Fruit fly (Drosophila melanogaster) whole organism, embryonic: ENCODE results near the gene CG1309.

Source experiments
- ATbp ChIP-seq: fragments of 200-800 bp; sonication (Bioruptor generic); optimal IDR thresholded peaks from 2 replicates; lab custom pipeline; 2017; ENCODE audit warnings: missing biosample characterization, mild to moderate bottlenecking, missing genetic modification characterization, missing genetic modification reagents
- CG11247 ChIP-seq: fragments of 200-800 bp; sonication (Bioruptor generic); IDR thresholded peaks from 2 replicates; pipeline ENCODE4 v1.3.6; 2022; ENCODE audit warnings: missing biosample characterization, missing genetic modification characterization
- CG13624 ChIP-seq: fragments of 200-800 bp; sonication (Bioruptor generic); optimal IDR thresholded peaks from 2 replicates; lab custom pipeline; 2016; ENCODE audit warnings: missing biosample characterization, missing genetic modification characterization
- CG15011 ChIP-seq: fragments of 200-800 bp; sonication (Bioruptor generic); optimal IDR thresholded peaks from 3 replicates; lab custom pipeline; 2018; ENCODE audit warnings: missing biosample characterization, mild to moderate bottlenecking, missing genetic modification characterization
- CG15269 ChIP-seq: fragments of 200-800 bp; sonication (Bioruptor generic); optimal IDR thresholded peaks from 2 replicates; lab custom pipeline; 2018; ENCODE audit warnings: missing biosample characterization, mild to moderate bottlenecking, missing genetic modification characterization, moderate library complexity
- CG15514 ChIP-seq: fragments of 200-800 bp; sonication (Bioruptor generic); optimal IDR thresholded peaks from 3 replicates; lab custom pipeline; 2017; ENCODE audit warnings: missing biosample characterization, missing genetic modification characterization, mild to moderate bottlenecking, moderate library complexity, missing genetic modification reagents
- CG15696 ChIP-seq: fragments of 200-800 bp; sonication (Bioruptor generic); optimal IDR thresholded peaks from 2 replicates; lab custom pipeline; 2019; ENCODE audit warnings: missing biosample characterization, mild to moderate bottlenecking, missing genetic modification characterization, moderate library complexity
- CG1602 ChIP-seq: fragments of 200-800 bp; sonication (Bioruptor generic); optimal IDR thresholded peaks from 3 replicates; lab custom pipeline; 2016; ENCODE audit warnings: missing biosample characterization, missing genetic modification characterization
- CG17612 ChIP-seq: fragments of 200-800 bp; sonication (Bioruptor generic); IDR thresholded peaks from 2 replicates; pipeline ENCODE4 v1.3.6; 2022; ENCODE audit warnings: missing biosample characterization, missing genetic modification characterization
- CG1792 ChIP-seq: fragments of 200-800 bp; sonication (Bioruptor generic); optimal IDR thresholded peaks from 2 replicates; lab custom pipeline; 2016; ENCODE audit warnings: missing biosample characterization, missing genetic modification characterization
- CG18619 ChIP-seq: fragments of 200-800 bp; sonication (Bioruptor generic); optimal IDR thresholded peaks from 3 replicates; lab custom pipeline; 2017; ENCODE audit warnings: missing biosample characterization, mild to moderate bottlenecking, missing genetic modification characterization
- CG2678 ChIP-seq: fragments of 200-800 bp; sonication (Bioruptor generic); optimal IDR thresholded peaks from 3 replicates; lab custom pipeline; 2019; ENCODE audit warnings: missing biosample characterization, mild to moderate bottlenecking, missing genetic modification characterization, moderate library complexity
- CG30403 ChIP-seq: fragments of 200-800 bp; sonication (Bioruptor generic); optimal IDR thresholded peaks from 3 replicates; lab custom pipeline; 2016; ENCODE audit warnings: missing biosample characterization, missing genetic modification characterization
- CG34224 ChIP-seq: fragments of 200-800 bp; sonication (Bioruptor generic); IDR thresholded peaks from 3 replicates; pipeline ENCODE4 v1.3.6; 2022; ENCODE audit warnings: missing biosample characterization, missing genetic modification characterization; ENCODE audit not compliant: partially characterized antibody
- CG34422 ChIP-seq: fragments of 200-800 bp; sonication (Bioruptor generic); IDR thresholded peaks from 3 replicates; pipeline ENCODE4 v1.3.6; 2022; ENCODE audit warnings: missing biosample characterization, missing genetic modification characterization
- CG3838 ChIP-seq: fragments of 200-800 bp; sonication (Bioruptor generic); optimal IDR thresholded peaks from 3 replicates; lab custom pipeline; 2016; ENCODE audit warnings: missing biosample characterization, missing genetic modification characterization
- CG4424 ChIP-seq: fragments of 200-800 bp; sonication (Bioruptor generic); optimal IDR thresholded peaks from 3 replicates; lab custom pipeline; 2016; ENCODE audit warnings: missing biosample characterization, missing genetic modification characterization
- CG5953 ChIP-seq: fragments of 200-800 bp; sonication (Bioruptor generic); IDR thresholded peaks from 2 replicates; pipeline ENCODE4 v1.3.6; 2022; ENCODE audit warnings: missing biosample characterization, missing genetic modification characterization
- CG8281 ChIP-seq: fragments of 200-800 bp; sonication (Bioruptor generic); optimal IDR thresholded peaks from 2 replicates; lab custom pipeline; 2018; ENCODE audit warnings: missing biosample characterization, mild to moderate bottlenecking, missing genetic modification characterization, moderate library complexity
- CG8290 ChIP-seq, 3 experiments: fragments of 200-800 bp; sonication (Bioruptor generic); optimal IDR thresholded peaks; 2 replicates each; lab custom pipeline; 2016 to 2019; ENCODE audit warnings: missing biosample characterization in 3 of 3, missing genetic modification characterization in 3 of 3, mild to moderate bottlenecking in 2 of 3, moderate library complexity in 1 of 3
- CG8359 ChIP-seq: fragments of 200-800 bp; sonication (Bioruptor generic); optimal IDR thresholded peaks from 2 replicates; lab custom pipeline; 2017; ENCODE audit warnings: missing biosample characterization, mild to moderate bottlenecking, missing genetic modification characterization, borderline replicate concordance
- CG9609 ChIP-seq: fragments of 200-800 bp; sonication (Bioruptor generic); optimal IDR thresholded peaks from 3 replicates; lab custom pipeline; 2016; ENCODE audit warnings: missing biosample characterization, missing genetic modification characterization
- CrebB ChIP-seq: fragments of 200-800 bp; sonication (Bioruptor generic); optimal IDR thresholded peaks from 3 replicates; lab custom pipeline; 2018; ENCODE audit warnings: missing biosample characterization, mild to moderate bottlenecking, missing genetic modification characterization
- Deaf1 ChIP-seq: fragments of 200-800 bp; optimal IDR thresholded peaks from 3 replicates; lab custom pipeline; 2019; ENCODE audit warnings: missing biosample characterization, mild to moderate bottlenecking, missing genetic modification characterization, moderate library complexity
- Dfd ChIP-seq, 2 experiments: fragments of >200 bp; optimal IDR thresholded peaks; 2 replicates each; lab custom pipeline; 2017; ENCODE audit warnings: missing biosample characterization in 2 of 2, missing genetic modification characterization in 2 of 2
- H2.0 ChIP-seq: fragments of 200-800 bp; sonication (Bioruptor generic); IDR thresholded peaks from 2 replicates; pipeline ENCODE4 v1.3.6; 2022; ENCODE audit warnings: missing biosample characterization, missing genetic modification characterization
- Hr51 ChIP-seq, 2 experiments: fragments of 200-800 bp; sonication (Bioruptor generic); optimal IDR thresholded peaks; 2 replicates in 1 of 2; 3 replicates in 1 of 2; lab custom pipeline; 2016 to 2018; ENCODE audit warnings: missing biosample characterization in 2 of 2, missing genetic modification characterization in 2 of 2, mild to moderate bottlenecking in 1 of 2, moderate library complexity in 1 of 2
- NK7.1 ChIP-seq: fragments of 200-800 bp; sonication (Bioruptor generic); optimal IDR thresholded peaks from 3 replicates; lab custom pipeline; 2016; ENCODE audit warnings: missing biosample characterization, missing genetic modification characterization
- Oli ChIP-seq: fragments of 200-800 bp; sonication (Bioruptor generic); optimal IDR thresholded peaks from 2 replicates; lab custom pipeline; 2018; ENCODE audit warnings: missing biosample characterization, mild to moderate bottlenecking, missing genetic modification characterization, moderate library complexity
- Opbp ChIP-seq: fragments of 200-800 bp; sonication (Bioruptor generic); IDR thresholded peaks from 3 replicates; pipeline ENCODE4 v1.3.6; 2022; ENCODE audit warnings: missing biosample characterization, missing genetic modification characterization; ENCODE audit not compliant: partially characterized antibody
- Side ChIP-seq: fragments of 200-800 bp; sonication (Bioruptor generic); optimal IDR thresholded peaks from 2 replicates; lab custom pipeline; 2016; ENCODE audit warnings: missing biosample characterization, missing genetic modification characterization
- Sin3A ChIP-seq: fragments of >200 bp; optimal IDR thresholded peaks from 2 replicates; lab custom pipeline; 2018
- Spps ChIP-seq: fragments of 200-800 bp; sonication (Bioruptor generic); optimal IDR thresholded peaks from 2 replicates; lab custom pipeline; 2018; ENCODE audit warnings: missing biosample characterization, mild to moderate bottlenecking, missing genetic modification characterization
- Vsx1 ChIP-seq: fragments of 200-800 bp; sonication (Bioruptor generic); optimal IDR thresholded peaks from 2 replicates; lab custom pipeline; 2017; ENCODE audit warnings: missing biosample characterization, mild to moderate bottlenecking, missing genetic modification characterization, missing genetic modification reagents
- chinmo ChIP-seq: fragments of 200-800 bp; sonication (Bioruptor generic); IDR thresholded peaks from 4 replicates; pipeline ENCODE4 v1.3.6; 2022; ENCODE audit warnings: missing biosample characterization, missing genetic modification characterization; ENCODE audit not compliant: partially characterized antibody
- esg ChIP-seq: fragments of 200-800 bp; sonication (Bioruptor generic); conservative IDR thresholded peaks from 2 replicates; pipeline ENCODE4 v1.3.6; 2022; ENCODE audit warnings: missing biosample characterization, missing genetic modification characterization
- jing ChIP-seq: fragments of 200-800 bp; sonication (Bioruptor generic); optimal IDR thresholded peaks from 2 replicates; lab custom pipeline; 2018; ENCODE audit warnings: missing biosample characterization, mild to moderate bottlenecking, missing genetic modification characterization
- lbe ChIP-seq: fragments of 200-800 bp; sonication (Bioruptor generic); optimal IDR thresholded peaks from 2 replicates; lab custom pipeline; 2016; ENCODE audit warnings: missing biosample characterization, mild to moderate bottlenecking, missing genetic modification characterization
- nerfin-2 ChIP-seq: fragments of 200-800 bp; sonication (Bioruptor generic); IDR thresholded peaks from 2 replicates; pipeline ENCODE4 v1.3.6; 2022; ENCODE audit warnings: missing biosample characterization, missing genetic modification characterization; ENCODE audit not compliant: partially characterized antibody
- nmo ChIP-seq: fragments of 200-800 bp; sonication (Bioruptor generic); optimal IDR thresholded peaks from 2 replicates; lab custom pipeline; 2018; ENCODE audit warnings: missing biosample characterization, mild to moderate bottlenecking, missing genetic modification characterization, moderate library complexity
- peb ChIP-seq: fragments of 200-800 bp; sonication (Bioruptor generic); IDR thresholded peaks from 2 replicates; pipeline ENCODE4 v1.3.6; 2022; ENCODE audit warnings: missing biosample characterization, missing genetic modification characterization
- pum ChIP-seq: fragments of 200-800 bp; sonication (Bioruptor generic); optimal IDR thresholded peaks from 2 replicates; lab custom pipeline; 2016; ENCODE audit warnings: missing biosample characterization, missing genetic modification characterization
- ranshi ChIP-seq: fragments of 200-800 bp; sonication (Bioruptor generic); IDR thresholded peaks from 2 replicates; pipeline ENCODE4 v1.3.6; 2022; ENCODE audit warnings: missing biosample characterization, missing genetic modification characterization
- sens-2 ChIP-seq: fragments of 200-800 bp; sonication (Bioruptor generic); IDR thresholded peaks from 2 replicates; pipeline ENCODE4 v1.3.6; 2022; ENCODE audit warnings: missing biosample characterization, missing genetic modification characterization
- slp2 ChIP-seq: fragments of 200-800 bp; sonication (Bioruptor generic); optimal IDR thresholded peaks from 2 replicates; lab custom pipeline; 2016; ENCODE audit warnings: missing biosample characterization, missing genetic modification characterization
- trem ChIP-seq: fragments of 200-800 bp; optimal IDR thresholded peaks from 3 replicates; lab custom pipeline; 2019; ENCODE audit warnings: missing biosample characterization, mild to moderate bottlenecking, missing genetic modification characterization, moderate library complexity
- vfl ChIP-seq: fragments of 200-800 bp; sonication (Bioruptor generic); optimal IDR thresholded peaks from 2 replicates; lab custom pipeline; 2016; ENCODE audit warnings: missing biosample characterization, missing genetic modification characterization

Gene CG1309

DNA sequence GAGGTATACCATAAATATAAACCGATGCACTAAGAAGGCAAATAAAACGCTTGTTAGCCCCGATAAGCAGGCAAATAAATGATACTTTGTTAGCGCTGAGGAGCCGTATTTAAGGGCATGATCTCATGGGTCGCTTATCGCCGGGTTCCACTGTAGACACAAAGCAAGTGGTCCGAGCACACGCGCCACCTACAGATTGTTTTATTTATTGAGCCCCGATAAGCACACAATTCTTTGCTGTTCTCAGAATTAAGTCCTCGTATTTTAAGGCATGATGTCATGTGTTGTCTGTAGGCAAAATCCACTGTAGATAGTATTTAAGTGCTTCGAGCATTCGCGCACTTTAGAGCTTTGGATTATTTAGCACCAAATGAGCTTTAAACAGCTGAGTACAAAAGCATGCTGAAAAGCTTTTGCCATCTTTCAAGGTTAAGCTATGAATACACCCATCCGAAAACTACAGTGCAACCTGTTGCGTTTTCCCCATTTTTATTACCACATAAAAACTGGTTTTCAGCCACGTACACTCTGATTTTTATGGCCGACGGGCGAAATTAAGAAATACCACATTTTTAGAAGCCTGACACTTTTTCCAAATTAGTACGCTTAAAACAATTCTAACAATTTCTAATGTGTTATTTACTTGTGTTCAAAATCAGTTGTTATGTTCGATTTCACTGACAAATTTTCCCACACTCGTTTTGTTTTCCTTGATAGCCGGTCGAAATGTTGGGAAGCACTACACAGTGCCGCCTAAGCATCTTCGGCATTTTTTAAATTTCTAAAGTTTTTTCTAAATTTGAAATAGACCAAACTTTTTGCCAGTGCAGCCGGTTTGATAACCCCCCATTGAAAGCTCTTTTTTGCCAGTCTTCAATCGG is 19.5 kb upstream of the CG1309 start, which contains the start of gene Sqor (continued):
- TF ChIP-seq NK7.1 (GFP tag; lab: Kevin White, UChicago) (peak; percentile 89), slp2 (peak; percentile 86), Side (GFP tag; lab: Kevin White, UChicago) (peak; percentile 87), CG8281 (peak; percentile 78), jing (GFP tag; lab: Kevin White, UChicago) (peak; percentile 75), CG15269 (tag; lab: Kevin White, UChicago) (peak; percentile 92), chinmo (GFP tag; lab: Robert Waterston, UW) (peak; percentile 61; the same call in 2 of the 4 replicates), trem (tag; lab: Kevin White, UChicago) (peak; percentile 30), Sin3A (no peak), CrebB (tag; lab: Kevin White, UChicago) (peak; percentile 73), CG9609 (GFP tag; lab: Kevin White, UChicago) (peak; percentile 89), Vsx1 (no peak), CG30403 (GFP tag; lab: Kevin White, UChicago) (peak; percentile 91), esg (GFP tag; lab: Robert Waterston, UW) (peak; percentile 77), CG15696 (tag; lab: Kevin White, UChicago) (peak; percentile 31), ATbp (GFP tag; lab: Kevin White, UChicago) (peak; percentile 73), H2.0 (GFP tag; lab: Robert Waterston, UW) (peak; percentile 66; the same call in 1 of the 2 replicates), peb (GFP tag; lab: Robert Waterston, UW) (no peak; the same call in none of the 2 replicates), CG4424 (peak; percentile 66), CG11247 (peak; percentile 74), CG3838 (GFP tag; lab: Kevin White, UChicago) (peak; percentile 52), CG15514 (peak; percentile 74), sens-2 (peak; percentile 37; the same call in 1 of the 2 replicates), nerfin-2 (GFP tag; lab: Robert Waterston, UW) (peak; percentile 12; the same call in 1 of the 2 replicates), CG34422 (GFP tag; lab: Robert Waterston, UW) (peak; percentile 76; the same call in 2 of the 3 replicates), CG17612 (GFP tag; lab: Robert Waterston, UW) (peak; percentile 24; the same call in 1 of the 2 replicates), CG1792 (peak; percentile 85), CG1602 (GFP tag; lab: Kevin White, UChicago) (peak; percentile 66), Opbp (GFP tag; lab: Robert Waterston, UW) (no peak), CG8290 (GFP tag; optimal IDR thresholded peaks at IDR 0.05; lab: Kevin White, UChicago) (peak; percentile 59), CG8290 (tag; optimal IDR thresholded peaks at IDR 0.05; lab: Kevin White, UChicago) (peak; percentile 34 to 97), ranshi (GFP tag; lab: Robert Waterston, UW) (peak; percentile 59), CG34224 (no peak), nmo (peak; percentile 86), pum (GFP tag; lab: Kevin White, UChicago) (peak; percentile 84), lbe (GFP tag; lab: Kevin White, UChicago) (peak; percentile 79), Deaf1 (tag; lab: Kevin White, UChicago) (peak; percentile 55), Hr51 (GFP tag; optimal IDR thresholded peaks at IDR 0.05; lab: Kevin White, UChicago) (peak; percentile 89 to 95), vfl (GFP tag; lab: Kevin White, UChicago) (peak; percentile 83), Spps (tag; lab: Kevin White, UChicago) (no peak), CG15011 (peak; percentile 85), CG18619 (GFP tag; lab: Kevin White, UChicago) (peak; percentile 91), Oli (tag; lab: Kevin White, UChicago) (peak; percentile 87), CG13624 (peak; percentile 81), CG2678 (tag; lab: Kevin White, UChicago) (peak; percentile 94), CG5953 (GFP tag; lab: Robert Waterston, UW) (peak; percentile 51; the same call in 1 of the 2 replicates), Dfd (GFP tag; optimal IDR thresholded peaks at IDR 0.05; lab: Kevin White, UChicago) (no peak), CG8359 (GFP tag; lab: Kevin White, UChicago) (peak; percentile 17)
